Worm (Caenorhabditis elegans) whole organism, L1 larva: ENCODE measurements around the gene srx-102.

Source experiments
- blmp-1 ChIP-seq: fragments of 150-350 bp; optimal IDR thresholded peaks from 2 replicates; lab custom pipeline; 2014; ENCODE audit warnings: missing biosample characterization, missing genetic modification characterization
- ceh-88 ChIP-seq: fragments of 200-800 bp; sonication (Bioruptor generic); IDR thresholded peaks from 2 replicates; pipeline ENCODE4 v1.3.6; 2022; ENCODE audit warnings: missing genetic modification characterization, missing compliant biosample characterization
- ces-1 ChIP-seq: fragments of 150-350 bp; optimal IDR thresholded peaks from 2 replicates; lab custom pipeline; 2014; ENCODE audit warnings: missing biosample characterization, missing genetic modification reagents, missing genetic modification characterization
- egl-27 ChIP-seq, 2 experiments: fragments of 150-350 bp in 1 of 2; sonication (generic microtip); optimal IDR thresholded peaks; 3 replicates each; lab custom pipeline; 2017 to 2018; ENCODE audit warnings: missing biosample characterization in 2 of 2, missing genetic modification characterization in 2 of 2, missing genetic modification reagents in 2 of 2
- fos-1 ChIP-seq: fragments of 150-350 bp; optimal IDR thresholded peaks from 2 replicates; lab custom pipeline; 2014; ENCODE audit warnings: missing biosample characterization, missing genetic modification characterization
- lin-39 ChIP-seq: fragments of 150-350 bp; optimal IDR thresholded peaks from 2 replicates; lab custom pipeline; 2014; ENCODE audit warnings: missing biosample characterization, missing genetic modification reagents, missing genetic modification characterization
- nhr-11 ChIP-seq: fragments of 150-350 bp; optimal IDR thresholded peaks from 2 replicates; lab custom pipeline; 2014; ENCODE audit warnings: missing biosample characterization, missing genetic modification characterization
- nhr-28 ChIP-seq: fragments of 150-350 bp; optimal IDR thresholded peaks from 2 replicates; lab custom pipeline; 2014; ENCODE audit warnings: missing biosample characterization, missing genetic modification characterization
- nhr-85 ChIP-seq: sonication (generic microtip); peaks from one replicate; lab custom pipeline; 2016; ENCODE audit warnings: missing genetic modification characterization, inconsistent platforms, missing compliant biosample characterization
- snpc-4 ChIP-seq: fragments of 150-350 bp; optimal IDR thresholded peaks from 2 replicates; lab custom pipeline; 2014; ENCODE audit warnings: missing biosample characterization, missing genetic modification characterization
- unc-62 ChIP-seq: fragments of 150-350 bp; optimal IDR thresholded peaks from 2 replicates; lab custom pipeline; 2014; ENCODE audit warnings: missing biosample characterization, missing genetic modification reagents, missing genetic modification characterization

- TF ChIP-seq fos-1 (tag; lab: Kevin White, UChicago) (no peak), ceh-88 (GFP tag; lab: Robert Waterston, UW) (no peak), lin-39 (tag; lab: Kevin White, UChicago) (no peak), nhr-85 (tag; lab: Kevin White, UChicago) (no peak), egl-27 (tag; optimal IDR thresholded peaks at IDR 0.05; lab: Kevin White, UChicago) (no peak), unc-62 (GFP tag; lab: Kevin White, UChicago) (no peak), blmp-1 (tag; lab: Kevin White, UChicago) (no peak), nhr-28 (tag; lab: Kevin White, UChicago) (no peak), ces-1 (GFP tag; lab: Kevin White, UChicago) (no peak), nhr-11 (no peak), snpc-4 (no peak)
Measured at ce11 chrII:3680366-3680765, 14.2 kb downstream of the srx-102 start.
